Worm (Caenorhabditis elegans): ENCODE results near the gene F15G9.2.

ce11 chrX:9676009-9676408 is 37.5 kb downstream of the F15G9.2 start:
- TF ChIP-seq ama-1 (optimal IDR thresholded peaks at IDR 0.05): no peak
- TF ChIP-seq aly-1 (tag; optimal IDR thresholded peaks at IDR 0.05): no peak
- no peak for TF ChIP-seq hmg-4 (GFP tag; optimal IDR thresholded peaks at IDR 0.05)
- no peak for TF ChIP-seq B0310.2 (tag; optimal IDR thresholded peaks at IDR 0.05)
- no peak for TF ChIP-seq scrt-1 (GFP tag; IDR thresholded peaks at IDR 0.05)
- TF ChIP-seq flt-1 (GFP tag; IDR thresholded peaks at IDR 0.05): no peak
- no peak for TF ChIP-seq F13C5.2 (tag; optimal IDR thresholded peaks at IDR 0.05)
- no peak for TF ChIP-seq tra-4 (tag; optimal IDR thresholded peaks at IDR 0.05)
- no peak for TF ChIP-seq tbx-11 (GFP tag; IDR thresholded peaks at IDR 0.05)
- TF ChIP-seq sea-1 (GFP tag; conservative IDR thresholded peaks at IDR 0.05): no peak
- no peak for TF ChIP-seq pes-1 (GFP tag; IDR thresholded peaks at IDR 0.05)

All from whole organism, early embryonic.